Fruit fly (Drosophila melanogaster) whole organism, embryonic: ENCODE measurements around the gene CG31871.

Source experiments
- Abd-B ChIP-seq: fragments of 200-800 bp; sonication (Bioruptor generic); optimal IDR thresholded peaks from 2 replicates; lab custom pipeline; 2018; ENCODE audit warnings: missing biosample characterization, mild to moderate bottlenecking, missing genetic modification characterization, moderate library complexity
- Adf1 ChIP-seq: fragments of 200-800 bp; sonication (Bioruptor generic); IDR thresholded peaks from 2 replicates; pipeline ENCODE4 v1.3.6; 2022; ENCODE audit warnings: missing biosample characterization, missing genetic modification characterization
- CG10979 ChIP-seq: fragments of 200-800 bp; sonication (Bioruptor generic); optimal IDR thresholded peaks from 2 replicates; lab custom pipeline; 2018; ENCODE audit warnings: missing biosample characterization, mild to moderate bottlenecking, missing genetic modification characterization, moderate library complexity
- CG12769 ChIP-seq: fragments of 200-800 bp; sonication (Bioruptor generic); optimal IDR thresholded peaks from 2 replicates; lab custom pipeline; 2019; ENCODE audit warnings: missing biosample characterization, mild to moderate bottlenecking, missing genetic modification characterization, moderate library complexity
- CG13296 ChIP-seq: fragments of 200-800 bp; sonication (Bioruptor generic); optimal IDR thresholded peaks from 3 replicates; lab custom pipeline; 2018; ENCODE audit warnings: missing biosample characterization, mild to moderate bottlenecking, missing genetic modification characterization
- CG13624 ChIP-seq: fragments of 200-800 bp; sonication (Bioruptor generic); optimal IDR thresholded peaks from 2 replicates; lab custom pipeline; 2016; ENCODE audit warnings: missing biosample characterization, missing genetic modification characterization
- CG17361 ChIP-seq: fragments of 200-800 bp; sonication (Bioruptor generic); IDR thresholded peaks from 3 replicates; pipeline ENCODE4 v1.3.6; 2022; ENCODE audit warnings: missing biosample characterization, missing genetic modification characterization
- CG17802 ChIP-seq: fragments of 200-800 bp; sonication (Bioruptor generic); optimal IDR thresholded peaks from 2 replicates; lab custom pipeline; 2018; ENCODE audit warnings: missing biosample characterization, mild to moderate bottlenecking, missing genetic modification characterization, moderate library complexity
- CG34224 ChIP-seq: fragments of 200-800 bp; sonication (Bioruptor generic); IDR thresholded peaks from 3 replicates; pipeline ENCODE4 v1.3.6; 2022; ENCODE audit warnings: missing biosample characterization, missing genetic modification characterization; ENCODE audit not compliant: partially characterized antibody
- CG43689 ChIP-seq: fragments of 200-800 bp; sonication (Bioruptor generic); IDR thresholded peaks from 2 replicates; pipeline ENCODE4 v1.3.6; 2022; ENCODE audit warnings: missing biosample characterization, missing genetic modification characterization
- CG4424 ChIP-seq: fragments of 200-800 bp; sonication (Bioruptor generic); optimal IDR thresholded peaks from 3 replicates; lab custom pipeline; 2016; ENCODE audit warnings: missing biosample characterization, missing genetic modification characterization
- CG4820 ChIP-seq: fragments of 200-800 bp; sonication (Bioruptor generic); optimal IDR thresholded peaks from 3 replicates; lab custom pipeline; 2016; ENCODE audit warnings: missing biosample characterization, missing genetic modification characterization
- CG5180 ChIP-seq: fragments of 200-800 bp; sonication (Bioruptor generic); optimal IDR thresholded peaks from 3 replicates; lab custom pipeline; 2017; ENCODE audit warnings: missing biosample characterization, missing genetic modification characterization, mild to moderate bottlenecking, moderate library complexity, missing genetic modification reagents
- CG6272 ChIP-seq: fragments of 200-800 bp; sonication (Bioruptor generic); IDR thresholded peaks from 2 replicates; pipeline ENCODE4 v1.3.6; 2022; ENCODE audit warnings: missing biosample characterization, missing genetic modification characterization
- CG6791 ChIP-seq: fragments of 200-800 bp; sonication (Bioruptor generic); IDR thresholded peaks from 3 replicates; pipeline ENCODE4 v1.3.6; 2022; ENCODE audit warnings: missing biosample characterization, missing genetic modification characterization; ENCODE audit not compliant: partially characterized antibody
- CG7271 ChIP-seq: fragments of 200-800 bp; sonication (Bioruptor generic); optimal IDR thresholded peaks from 2 replicates; lab custom pipeline; 2018; ENCODE audit warnings: missing biosample characterization, mild to moderate bottlenecking, missing genetic modification characterization, moderate library complexity
- CG7987 ChIP-seq: fragments of 200-800 bp; sonication (Bioruptor generic); optimal IDR thresholded peaks from 2 replicates; lab custom pipeline; 2018; ENCODE audit warnings: missing biosample characterization, mild to moderate bottlenecking, missing genetic modification characterization, moderate library complexity
- CG8765 ChIP-seq: fragments of 200-800 bp; sonication (Bioruptor generic); IDR thresholded peaks from 2 replicates; pipeline ENCODE4 v1.3.6; 2022; ENCODE audit warnings: missing biosample characterization, missing genetic modification characterization
- CoRest ChIP-seq: fragments of 200-800 bp; sonication (Bioruptor generic); optimal IDR thresholded peaks from 3 replicates; lab custom pipeline; 2018; ENCODE audit warnings: missing biosample characterization, mild to moderate bottlenecking, missing genetic modification characterization, moderate library complexity
- D ChIP-seq, 2 experiments: fragments of 200-800 bp in 1 of 2; fragments of >200 bp in 1 of 2; sonication (Bioruptor generic) in 1 of 2; optimal IDR thresholded peaks; 2 replicates in 1 of 2; 3 replicates in 1 of 2; lab custom pipeline; 2017; ENCODE audit warnings: mild to moderate bottlenecking in 1 of 2, missing biosample characterization in 1 of 2, missing genetic modification characterization in 1 of 2, missing genetic modification reagents in 1 of 2
- Doc2 ChIP-seq: fragments of 200-800 bp; sonication (Bioruptor generic); IDR thresholded peaks from 2 replicates; pipeline ENCODE4 v1.3.6; 2022; ENCODE audit warnings: missing biosample characterization, missing genetic modification characterization
- Elba2 ChIP-seq: fragments of 200-800 bp; sonication (Bioruptor generic); optimal IDR thresholded peaks from 3 replicates; lab custom pipeline; 2016; ENCODE audit warnings: missing biosample characterization, missing genetic modification characterization
- Gsc ChIP-seq: fragments of 200-800 bp; sonication (Bioruptor generic); IDR thresholded peaks from 2 replicates; pipeline ENCODE4 v1.3.6; 2022; ENCODE audit warnings: missing biosample characterization, missing genetic modification characterization
- Lim3 ChIP-seq: fragments of 200-800 bp; sonication (Bioruptor generic); IDR thresholded peaks from 2 replicates; pipeline ENCODE4 v1.3.6; 2022; ENCODE audit warnings: missing biosample characterization, missing genetic modification characterization
- Mad ChIP-seq: fragments of 200-800 bp; sonication (Bioruptor generic); optimal IDR thresholded peaks from 2 replicates; lab custom pipeline; 2016; ENCODE audit warnings: missing biosample characterization, missing genetic modification characterization
- NC2α ChIP-seq: fragments of 200-800 bp; sonication (Bioruptor generic); optimal IDR thresholded peaks from 2 replicates; lab custom pipeline; 2016; ENCODE audit warnings: missing biosample characterization, missing genetic modification characterization
- Ptx1 ChIP-seq: fragments of 200-800 bp; sonication (Bioruptor generic); IDR thresholded peaks from 2 replicates; pipeline ENCODE4 v1.3.6; 2022; ENCODE audit warnings: missing biosample characterization, missing genetic modification characterization
- Scr ChIP-seq: fragments of 200-800 bp; sonication (Bioruptor generic); IDR thresholded peaks from 2 replicates; pipeline ENCODE4 v1.3.6; 2022; ENCODE audit warnings: missing biosample characterization, missing genetic modification characterization; ENCODE audit not compliant: partially characterized antibody
- Stat92E ChIP-seq, 3 experiments: fragments of >200 bp in 2 of 3; fragments of 200-800 bp in 1 of 3; sonication (Bioruptor generic) in 1 of 3; optimal IDR thresholded peaks; 2 replicates each; lab custom pipeline; 2017 to 2019; ENCODE audit warnings: missing biosample characterization in 3 of 3, missing genetic modification characterization in 3 of 3, mild to moderate bottlenecking in 1 of 3, moderate library complexity in 1 of 3
- TFAM ChIP-seq: fragments of 200-800 bp; sonication (Bioruptor generic); optimal IDR thresholded peaks from 2 replicates; lab custom pipeline; 2017; ENCODE audit warnings: missing biosample characterization, missing genetic modification characterization, inconsistent platforms
- ap ChIP-seq: fragments of 200-800 bp; sonication (Bioruptor generic); IDR thresholded peaks from 2 replicates; pipeline ENCODE4 v1.3.6; 2022; ENCODE audit warnings: missing biosample characterization, missing genetic modification characterization
- caup ChIP-seq: fragments of 200-800 bp; sonication (Bioruptor generic); optimal IDR thresholded peaks from 3 replicates; lab custom pipeline; 2017; ENCODE audit warnings: missing biosample characterization, mild to moderate bottlenecking, missing genetic modification characterization, moderate library complexity; ENCODE audit not compliant: severe bottlenecking
- cwo ChIP-seq: fragments of 200-800 bp; sonication (Bioruptor generic); optimal IDR thresholded peaks from 3 replicates; lab custom pipeline; 2017; ENCODE audit warnings: missing biosample characterization, missing genetic modification characterization, mild to moderate bottlenecking, moderate library complexity, missing genetic modification reagents
- exex ChIP-seq: fragments of 200-800 bp; sonication (Bioruptor generic); optimal IDR thresholded peaks from 4 replicates; lab custom pipeline; 2018; ENCODE audit warnings: missing biosample characterization, mild to moderate bottlenecking, missing genetic modification characterization, moderate library complexity
- fd64A ChIP-seq: fragments of 200-800 bp; sonication (Bioruptor generic); optimal IDR thresholded peaks from 3 replicates; lab custom pipeline; 2018; ENCODE audit warnings: missing biosample characterization, mild to moderate bottlenecking, missing genetic modification characterization
- grau ChIP-seq: fragments of 200-800 bp; optimal IDR thresholded peaks from 3 replicates; lab custom pipeline; 2019; ENCODE audit warnings: missing biosample characterization, mild to moderate bottlenecking, missing genetic modification characterization, moderate library complexity
- grn ChIP-seq: fragments of 200-800 bp; sonication (Bioruptor generic); optimal IDR thresholded peaks from 3 replicates; lab custom pipeline; 2017; ENCODE audit warnings: missing biosample characterization, missing genetic modification characterization
- gro ChIP-seq: fragments of 200-800 bp; sonication (Bioruptor generic); optimal IDR thresholded peaks from 2 replicates; lab custom pipeline; 2016; ENCODE audit warnings: missing biosample characterization, missing genetic modification characterization
- ind ChIP-seq: fragments of 200-800 bp; sonication (Bioruptor generic); optimal IDR thresholded peaks from 3 replicates; lab custom pipeline; 2016; ENCODE audit warnings: missing biosample characterization, missing genetic modification characterization
- inv ChIP-seq: fragments of 200-800 bp; sonication (Bioruptor generic); IDR thresholded peaks from 2 replicates; pipeline ENCODE4 v1.3.6; 2022; ENCODE audit warnings: missing biosample characterization, missing genetic modification characterization; ENCODE audit not compliant: partially characterized antibody
- mirr ChIP-seq: fragments of 200-800 bp; sonication (Bioruptor generic); optimal IDR thresholded peaks from 3 replicates; lab custom pipeline; 2018; ENCODE audit warnings: missing biosample characterization, mild to moderate bottlenecking, missing genetic modification characterization
- oc ChIP-seq: fragments of 200-800 bp; sonication (Bioruptor generic); optimal IDR thresholded peaks from 2 replicates; lab custom pipeline; 2018; ENCODE audit warnings: missing biosample characterization, mild to moderate bottlenecking, missing genetic modification characterization, moderate library complexity
- pfk ChIP-seq: fragments of 200-800 bp; sonication (Bioruptor generic); optimal IDR thresholded peaks from 2 replicates; lab custom pipeline; 2018; ENCODE audit warnings: missing biosample characterization, mild to moderate bottlenecking, missing genetic modification characterization, moderate library complexity
- repo ChIP-seq: fragments of 200-800 bp; sonication (Bioruptor generic); optimal IDR thresholded peaks from 2 replicates; lab custom pipeline; 2016; ENCODE audit warnings: missing biosample characterization, missing genetic modification characterization
- row ChIP-seq: fragments of 200-800 bp; sonication (Bioruptor generic); IDR thresholded peaks from 3 replicates; pipeline ENCODE4 v1.3.6; 2022; ENCODE audit warnings: missing biosample characterization, missing genetic modification characterization
- sens ChIP-seq: fragments of 200-800 bp; sonication (Bioruptor generic); peaks from one replicate; lab custom pipeline; 2016; ENCODE audit warnings: missing biosample characterization, missing genetic modification characterization
- tio ChIP-seq: fragments of 200-800 bp; sonication (Bioruptor generic); optimal IDR thresholded peaks from 2 replicates; lab custom pipeline; 2017; ENCODE audit warnings: missing biosample characterization, missing genetic modification characterization, inconsistent platforms
- twi ChIP-seq: fragments of 200-800 bp; optimal IDR thresholded peaks from 2 replicates; lab custom pipeline; 2019; ENCODE audit warnings: missing biosample characterization, mild to moderate bottlenecking, missing genetic modification characterization, moderate library complexity
- vvl ChIP-seq: fragments of 200-800 bp; sonication (Bioruptor generic); IDR thresholded peaks from 2 replicates; pipeline ENCODE4 v1.3.6; 2022; ENCODE audit warnings: missing biosample characterization, missing genetic modification characterization

The CG31871 gene

DNA sequence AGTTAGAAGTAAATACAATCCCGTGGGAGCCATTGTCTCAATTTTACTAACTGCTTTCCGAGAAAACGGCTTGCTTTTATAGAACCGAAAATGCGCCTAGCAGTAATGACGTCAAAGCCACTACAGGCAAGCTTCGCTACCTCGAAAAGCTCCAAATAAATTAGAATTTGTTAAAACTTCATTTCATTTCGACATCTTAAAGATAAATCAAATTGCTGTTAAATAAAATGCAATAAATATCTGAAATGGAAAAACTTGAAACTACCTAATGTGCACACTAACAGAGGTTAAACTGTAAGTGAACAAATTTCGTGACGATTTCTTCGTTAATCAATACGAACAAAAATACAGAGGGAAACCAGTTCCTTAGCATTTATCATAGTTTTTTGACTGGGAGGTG lies 36.1 kb downstream of the CG31871 start, which contains the start of gene CG7300 (continued):
- no peak for TF ChIP-seq D (optimal IDR thresholded peaks at IDR 0.05; lab: Kevin White, UChicago)
- TF ChIP-seq D (GFP tag; optimal IDR thresholded peaks at IDR 0.05; lab: Kevin White, UChicago): peak; percentile 0
- peak; percentile 18 for TF ChIP-seq tio (GFP tag; lab: Kevin White, UChicago)
- TF ChIP-seq Scr (GFP tag; lab: Robert Waterston, UW): no peak
- TF ChIP-seq CG6272 (GFP tag; lab: Robert Waterston, UW): peak; percentile 38; the same call in 1 of the 2 replicates
- TF ChIP-seq CG13624 (GFP tag; lab: Kevin White, UChicago): peak; percentile 68
- TF ChIP-seq Ptx1 (GFP tag; lab: Robert Waterston, UW): peak; percentile 63
- no peak for TF ChIP-seq Elba2 (GFP tag; lab: Kevin White, UChicago)
- no peak for TF ChIP-seq CG13296 (GFP tag; lab: Kevin White, UChicago)
- TF ChIP-seq row: peak; percentile 73
- peak; percentile 63 for TF ChIP-seq ind (GFP tag; lab: Kevin White, UChicago)
- TF ChIP-seq oc: peak; percentile 39
- peak; percentile 75 for TF ChIP-seq gro (GFP tag; lab: Kevin White, UChicago)
- no peak for TF ChIP-seq fd64A (GFP tag; lab: Kevin White, UChicago)
- no peak for TF ChIP-seq NC2α (GFP tag; lab: Kevin White, UChicago)
- TF ChIP-seq Stat92E (GFP tag; optimal IDR thresholded peaks at IDR 0.05; lab: Kevin White, UChicago): no peak
- no peak for TF ChIP-seq twi (tag; lab: Kevin White, UChicago)
- TF ChIP-seq CG17361 (GFP tag; lab: Robert Waterston, UW): peak; percentile 54; the same call in 2 of the 3 replicates
- no peak for TF ChIP-seq ap
- peak; percentile 48 for TF ChIP-seq CoRest (tag; lab: Kevin White, UChicago)
- TF ChIP-seq inv: no peak
- peak; percentile 48 for TF ChIP-seq cwo
- TF ChIP-seq CG4424 (GFP tag; lab: Kevin White, UChicago): peak; percentile 38
- peak; percentile 53 for TF ChIP-seq CG12769 (tag; lab: Kevin White, UChicago)

DNA sequence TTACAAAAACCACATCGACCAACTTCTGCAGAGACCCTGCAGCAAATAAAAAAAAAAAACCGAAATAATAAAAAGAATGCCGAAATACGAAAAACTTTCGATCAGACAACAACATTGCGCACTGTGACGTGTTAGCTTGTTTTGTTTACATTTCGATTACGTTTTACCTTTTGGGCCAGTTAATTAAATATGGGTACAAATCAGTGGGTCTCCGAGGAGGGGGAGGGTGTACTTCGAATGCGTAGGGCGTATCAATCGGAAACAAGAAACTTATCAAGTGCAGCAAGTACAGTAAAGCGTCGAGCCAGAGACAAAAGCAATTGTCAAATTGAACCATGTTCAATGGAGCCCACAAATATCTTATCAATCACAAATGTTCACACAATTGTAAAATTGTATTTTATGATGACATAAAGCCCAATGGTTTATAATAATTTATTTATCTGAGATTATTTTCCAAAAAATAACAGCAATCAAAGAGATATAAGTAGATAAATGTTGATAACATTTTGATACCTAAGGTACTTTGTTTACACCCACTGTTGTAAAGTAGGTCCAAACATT lies 39.7 kb downstream of the CG31871 start, which contains the start of gene Lip1:
Lip1 (minus strand) TSS at position 46 of the 564 bp plus-strand sequence.
- TF ChIP-seq oc: no peak
- TF ChIP-seq pfk: no peak
- TF ChIP-seq Abd-B (GFP tag; lab: Kevin White, UChicago): no peak
- TF ChIP-seq Lim3 (GFP tag; lab: Robert Waterston, UW): peak; percentile 73; the same call in 1 of the 2 replicates
- peak; percentile 55 for TF ChIP-seq grau
- TF ChIP-seq CG5180 (GFP tag; lab: Kevin White, UChicago): peak; percentile 9
- no peak for TF ChIP-seq CG17802 (tag; lab: Kevin White, UChicago)
- no peak for TF ChIP-seq CG10979 (tag; lab: Kevin White, UChicago)
- TF ChIP-seq CG7987 (GFP tag; lab: Kevin White, UChicago): no peak
- TF ChIP-seq CG4820 (GFP tag; lab: Kevin White, UChicago): no peak
- TF ChIP-seq CG34224 (GFP tag; lab: Robert Waterston, UW): no peak
- TF ChIP-seq vvl (GFP tag; lab: Robert Waterston, UW): 0 out of 2 replicates have a peak, but pooled peaks have one; percentile 18
- no peak for TF ChIP-seq Mad (GFP tag; lab: Kevin White, UChicago)
- TF ChIP-seq grn: peak; percentile 6
- peak; percentile 69 for TF ChIP-seq mirr
- peak; percentile 53 for TF ChIP-seq sens
- TF ChIP-seq CG8765 (GFP tag; lab: Robert Waterston, UW): no peak
- TF ChIP-seq repo: no peak
- no peak for TF ChIP-seq Gsc
- peak; percentile 2 for TF ChIP-seq caup
- no peak for TF ChIP-seq Doc2
- no peak for TF ChIP-seq Adf1
- TF ChIP-seq CG6791 (GFP tag; lab: Robert Waterston, UW): no peak
- no peak for TF ChIP-seq CG7271 (tag; lab: Kevin White, UChicago)
- no peak for TF ChIP-seq TFAM
- no peak for TF ChIP-seq CG43689 (GFP tag; lab: Robert Waterston, UW)
- TF ChIP-seq exex (tag; lab: Kevin White, UChicago): peak; percentile 45
